Worm (Caenorhabditis elegans): Measurements from ENCODE around the gene R151.1.

ce11 chrIII:7181822-7182221 is 34.5 kb upstream of the R151.1 start, which contains the start of gene epg-4:
- TF ChIP-seq zag-1 (tag; optimal IDR thresholded peaks at IDR 0.05) (no peak), ama-1 (optimal IDR thresholded peaks at IDR 0.05) (no peak), nfya-1 (tag; optimal IDR thresholded peaks at IDR 0.05; ENCODE audit: insufficient read depth) (peak; percentile 48), nhr-28 (tag; optimal IDR thresholded peaks at IDR 0.05) (no peak), elt-3 (tag; optimal IDR thresholded peaks at IDR 0.05) (no peak), lin-15B (tag; optimal IDR thresholded peaks at IDR 0.05) (peak; percentile 66), jun-1 (tag; optimal IDR thresholded peaks at IDR 0.05) (no peak), egl-27 (tag; optimal IDR thresholded peaks at IDR 0.05) (no peak), unc-39 (tag; optimal IDR thresholded peaks at IDR 0.05) (no peak), mdl-1 (tag; optimal IDR thresholded peaks at IDR 0.05) (no peak)

All from whole organism, L3 larva.